Fruit fly (Drosophila melanogaster): ENCODE results near the gene Dmtn.

The Dmtn gene

dm6 chr3R:6399752-6400151 is 5.9 kb downstream of the Dmtn start:
- TF ChIP-seq psq (optimal IDR thresholded peaks at IDR 0.05): no peak
- TF ChIP-seq pan (optimal IDR thresholded peaks at IDR 0.05): no peak
- TF ChIP-seq EcR (GFP tag; optimal IDR thresholded peaks at IDR 0.05): no peak
- TF ChIP-seq CG8478 (optimal IDR thresholded peaks at IDR 0.05): no peak
- TF ChIP-seq usp (GFP tag; optimal IDR thresholded peaks at IDR 0.05): no peak
- TF ChIP-seq Dll (optimal IDR thresholded peaks at IDR 0.05): no peak

dm6 chr3R:6399289-6399688 is 6.4 kb downstream of the Dmtn start:
- no peak for TF ChIP-seq psq (optimal IDR thresholded peaks at IDR 0.05)
- TF ChIP-seq EcR (GFP tag; optimal IDR thresholded peaks at IDR 0.05): no peak
- TF ChIP-seq CG8478 (optimal IDR thresholded peaks at IDR 0.05): no peak
- TF ChIP-seq pan (optimal IDR thresholded peaks at IDR 0.05): no peak
- TF ChIP-seq usp (GFP tag; optimal IDR thresholded peaks at IDR 0.05): no peak
- TF ChIP-seq Dll (optimal IDR thresholded peaks at IDR 0.05): no peak

dm6 chr3R:6397611-6398092 is 8.0 kb downstream of the Dmtn start:
- TF ChIP-seq Dll (optimal IDR thresholded peaks at IDR 0.05) (no peak), CG8478 (optimal IDR thresholded peaks at IDR 0.05) (no peak), EcR (GFP tag; optimal IDR thresholded peaks at IDR 0.05) (no peak), psq (optimal IDR thresholded peaks at IDR 0.05) (no peak), pan (optimal IDR thresholded peaks at IDR 0.05) (no peak), usp (GFP tag; optimal IDR thresholded peaks at IDR 0.05) (no peak)

dm6 chr3R:6396613-6397012 is 9.1 kb downstream of the Dmtn start:
- TF ChIP-seq Dll (optimal IDR thresholded peaks at IDR 0.05) (no peak), pan (optimal IDR thresholded peaks at IDR 0.05) (no peak), usp (GFP tag; optimal IDR thresholded peaks at IDR 0.05) (no peak), psq (optimal IDR thresholded peaks at IDR 0.05) (no peak), CG8478 (optimal IDR thresholded peaks at IDR 0.05) (no peak), EcR (GFP tag; optimal IDR thresholded peaks at IDR 0.05) (no peak)

dm6 chr3R:6395572-6396295 is 10.0 kb downstream of the Dmtn start:
- no peak for TF ChIP-seq psq (optimal IDR thresholded peaks at IDR 0.05)
- peak in 1 of 2 experiments; percentile 41 for TF ChIP-seq EcR (GFP tag; optimal IDR thresholded peaks at IDR 0.05)

- TF ChIP-seq Dll (optimal IDR thresholded peaks at IDR 0.05) (no peak), EcR (GFP tag; optimal IDR thresholded peaks at IDR 0.05) (no peak), psq (optimal IDR thresholded peaks at IDR 0.05) (no peak), CG8478 (optimal IDR thresholded peaks at IDR 0.05) (no peak), pan (optimal IDR thresholded peaks at IDR 0.05) (no peak)
These were observed 11.5 kb downstream of the Dmtn start for dm6 chr3R:6394247-6394522.

- no peak for TF ChIP-seq pan (optimal IDR thresholded peaks at IDR 0.05)
These were observed 12.0 kb downstream of the Dmtn start for dm6 chr3R:6393515-6394246.

- no peak for TF ChIP-seq pan (optimal IDR thresholded peaks at IDR 0.05)
- no peak for TF ChIP-seq EcR (GFP tag; optimal IDR thresholded peaks at IDR 0.05)
- TF ChIP-seq Dll (optimal IDR thresholded peaks at IDR 0.05): no peak
- no peak for TF ChIP-seq psq (optimal IDR thresholded peaks at IDR 0.05)
- TF ChIP-seq CG8478 (optimal IDR thresholded peaks at IDR 0.05): no peak
- TF ChIP-seq usp (GFP tag; optimal IDR thresholded peaks at IDR 0.05): no peak
These were observed 17.3 kb downstream of the Dmtn start for dm6 chr3R:6388414-6388830.

dm6 chr3R:6383466-6383769 is 22.3 kb downstream of the Dmtn start:
- no peak for TF ChIP-seq Dll (optimal IDR thresholded peaks at IDR 0.05)
- TF ChIP-seq CG8478 (optimal IDR thresholded peaks at IDR 0.05): no peak
- no peak for TF ChIP-seq usp (GFP tag; optimal IDR thresholded peaks at IDR 0.05)
- no peak for TF ChIP-seq EcR (GFP tag; optimal IDR thresholded peaks at IDR 0.05)
- TF ChIP-seq psq (optimal IDR thresholded peaks at IDR 0.05): no peak
- no peak for TF ChIP-seq pan (optimal IDR thresholded peaks at IDR 0.05)

dm6 chr3R:6382733-6383465 is 22.8 kb downstream of the Dmtn start, which contains the start of gene gzl:
TSS of gene gzl (plus strand) at chr3R:6382914.
- TF ChIP-seq CG8478 (optimal IDR thresholded peaks at IDR 0.05) (peak; percentile 50), psq (optimal IDR thresholded peaks at IDR 0.05) (no peak)

- no peak for TF ChIP-seq psq (optimal IDR thresholded peaks at IDR 0.05)
- TF ChIP-seq EcR (GFP tag; optimal IDR thresholded peaks at IDR 0.05): no peak
- no peak for TF ChIP-seq usp (GFP tag; optimal IDR thresholded peaks at IDR 0.05)
- no peak for TF ChIP-seq pan (optimal IDR thresholded peaks at IDR 0.05)
- TF ChIP-seq Dll (optimal IDR thresholded peaks at IDR 0.05): no peak
- TF ChIP-seq CG8478 (optimal IDR thresholded peaks at IDR 0.05): no peak
These were observed 23.9 kb downstream of the Dmtn start for dm6 chr3R:6381784-6382183.

- TF ChIP-seq Dll (optimal IDR thresholded peaks at IDR 0.05) (no peak), pan (optimal IDR thresholded peaks at IDR 0.05) (no peak), CG8478 (optimal IDR thresholded peaks at IDR 0.05) (no peak), psq (optimal IDR thresholded peaks at IDR 0.05) (no peak), EcR (GFP tag; optimal IDR thresholded peaks at IDR 0.05) (no peak), usp (GFP tag; optimal IDR thresholded peaks at IDR 0.05) (no peak)
These were observed 25.6 kb downstream of the Dmtn start, which contains the start of the genes CG1024 and TfIIFalpha for dm6 chr3R:6380129-6380528. TSS of gene CG1024 (minus strand) at chr3R:6380328. TSS of gene TfIIFalpha (plus strand) at chr3R:6380467.

Measured in whole organism.